Fruit fly (Drosophila melanogaster): ENCODE measurements around the gene PolI.

DNA sequence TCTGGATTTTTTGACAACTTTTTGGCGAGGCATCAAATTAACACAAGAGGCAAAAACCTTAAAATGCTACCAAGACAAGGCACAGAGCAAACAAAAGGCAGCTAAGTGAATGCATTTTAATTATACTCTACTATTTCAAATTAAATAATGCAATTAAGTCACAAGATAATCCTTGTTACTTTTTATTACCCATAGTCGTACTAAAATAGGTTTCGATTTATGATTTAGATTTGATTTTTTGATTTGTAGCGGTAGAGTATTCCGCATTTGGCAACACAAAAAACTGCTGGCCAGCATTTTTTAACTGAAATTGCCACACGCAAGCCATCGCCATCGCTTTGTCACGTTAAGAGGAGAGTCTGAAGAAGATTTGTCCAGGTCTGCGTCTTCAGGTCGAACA is 49.4 kb downstream of the PolI start:
- no peak for TF ChIP-seq pb (GFP tag; optimal IDR thresholded peaks at IDR 0.05)
- no peak for TF ChIP-seq usp (GFP tag; optimal IDR thresholded peaks at IDR 0.05)
- TF ChIP-seq pzg (GFP tag; optimal IDR thresholded peaks at IDR 0.05), result no peak
- no peak for TF ChIP-seq Bteb2 (GFP tag; optimal IDR thresholded peaks at IDR 0.05)
- no peak for TF ChIP-seq Ets97D (GFP tag; optimal IDR thresholded peaks at IDR 0.05)
- TF ChIP-seq CG6854 (GFP tag; optimal IDR thresholded peaks at IDR 0.05), result no peak
